Fruit fly (Drosophila melanogaster): Measurements from ENCODE around the gene CG1789.
A peak's percentile ranks its signal among the peaks of the same experiment; 100 is the strongest.

CG1789 gene

DNA sequence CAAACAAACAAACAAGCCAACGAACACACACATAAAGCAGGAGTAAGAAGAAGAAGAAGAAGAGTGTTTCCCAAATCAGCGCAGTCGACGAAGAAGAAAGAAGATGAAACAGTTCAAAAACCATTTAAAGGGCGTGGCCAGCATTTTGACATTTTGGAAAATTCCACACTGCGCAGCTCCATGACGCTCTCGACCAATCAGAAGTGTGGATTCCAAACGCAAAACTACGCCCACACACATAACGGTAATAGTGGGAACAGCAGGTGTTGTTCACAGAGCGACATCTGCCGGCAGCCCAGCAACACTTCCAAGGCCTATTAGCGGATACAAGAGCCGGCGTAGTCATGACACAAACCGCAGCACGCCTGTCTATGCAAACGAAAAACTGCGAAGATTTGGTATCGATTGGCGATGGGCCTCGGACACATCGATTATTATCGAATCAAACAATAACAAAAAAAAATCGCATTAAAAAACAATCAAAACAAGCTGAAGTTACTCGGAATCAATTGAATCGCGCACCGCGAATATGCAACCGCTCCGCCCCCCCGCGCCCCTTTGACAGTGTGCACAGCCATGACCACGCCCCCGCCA is 43.6 kb upstream of the CG1789 start, which contains the start of gene Rubicon (continued):
- peak; percentile 84 for TF ChIP-seq knrl (GFP tag; IDR thresholded peaks at IDR 0.05; ENCODE audit: partially characterized antibody)
- peak; percentile 7 for TF ChIP-seq Mad (GFP tag; optimal IDR thresholded peaks at IDR 0.05)
- TF ChIP-seq br (optimal IDR thresholded peaks at IDR 0.05) = no peak
- TF ChIP-seq CG11247 (GFP tag; IDR thresholded peaks at IDR 0.05) = 0 out of 2 replicates have a peak, but pooled peaks have one; percentile 18
- peak; percentile 96 for TF ChIP-seq Nf-YC (tag; optimal IDR thresholded peaks at IDR 0.05)
- TF ChIP-seq CG12769 (tag; optimal IDR thresholded peaks at IDR 0.05) = peak; percentile 55
- TF ChIP-seq kah (GFP tag; optimal IDR thresholded peaks at IDR 0.05) = no peak
- TF ChIP-seq Mes4 (GFP tag; optimal IDR thresholded peaks at IDR 0.05) = peak; percentile 5
- no peak; the same call in 1 of the 2 replicates for TF ChIP-seq ranshi (GFP tag; IDR thresholded peaks at IDR 0.05)
- peak; percentile 30 for TF ChIP-seq Dad (GFP tag; optimal IDR thresholded peaks at IDR 0.05)
- no peak for TF ChIP-seq CG31224 (GFP tag; IDR thresholded peaks at IDR 0.05)
- no peak for TF ChIP-seq rib (GFP tag; IDR thresholded peaks at IDR 0.05)
- peak; percentile 11 for TF ChIP-seq fd102C (GFP tag; optimal IDR thresholded peaks at IDR 0.05)
- peak; percentile 51 for TF ChIP-seq CG12391 (tag; optimal IDR thresholded peaks at IDR 0.05)
- TF ChIP-seq CG14710 (tag; optimal IDR thresholded peaks at IDR 0.05) = peak; percentile 75
- TF ChIP-seq usp (GFP tag; optimal IDR thresholded peaks at IDR 0.05) = no peak
- peak; percentile 53; the same call in 1 of the 2 replicates for TF ChIP-seq E2f2 (GFP tag; IDR thresholded peaks at IDR 0.05)
- TF ChIP-seq CG17359 (tag; optimal IDR thresholded peaks at IDR 0.05) = peak; percentile 38
- no peak for TF ChIP-seq ac (GFP tag; optimal IDR thresholded peaks at IDR 0.05)
- TF ChIP-seq Nf-YA (GFP tag; IDR thresholded peaks at IDR 0.05) = peak; percentile 66
- no peak for TF ChIP-seq CG1024 (GFP tag; IDR thresholded peaks at IDR 0.05)
- peak; percentile 8 for TF ChIP-seq CG15696 (tag; optimal IDR thresholded peaks at IDR 0.05)
- peak; percentile 83 for TF ChIP-seq nerfin-2 (GFP tag; IDR thresholded peaks at IDR 0.05; ENCODE audit: partially characterized antibody)
- TF ChIP-seq CG15011 (GFP tag; optimal IDR thresholded peaks at IDR 0.05) = no peak
- peak; percentile 87 for TF ChIP-seq CG1603 (tag; optimal IDR thresholded peaks at IDR 0.05)
- 0 out of 2 replicates have a peak, but pooled peaks have one; percentile 15 for TF ChIP-seq CG10959 (GFP tag; IDR thresholded peaks at IDR 0.05)
- TF ChIP-seq ara (GFP tag; IDR thresholded peaks at IDR 0.05) = no peak
- TF ChIP-seq CG12155 (GFP tag; optimal IDR thresholded peaks at IDR 0.05) = peak; percentile 50
- TF ChIP-seq Camta (GFP tag; optimal IDR thresholded peaks at IDR 0.05) = no peak
- TF ChIP-seq grn (GFP tag; optimal IDR thresholded peaks at IDR 0.05) = no peak
- peak; percentile 70; the same call in 2 of the 3 replicates for TF ChIP-seq sr (GFP tag; IDR thresholded peaks at IDR 0.05)
- TF ChIP-seq Bdp1 (GFP tag; optimal IDR thresholded peaks at IDR 0.05) = peak; percentile 38
- TF ChIP-seq slp2 (GFP tag; optimal IDR thresholded peaks at IDR 0.05) = no peak
- no peak for TF ChIP-seq GATAe (GFP tag; conservative IDR thresholded peaks at IDR 0.05)
- TF ChIP-seq chif (GFP tag; optimal IDR thresholded peaks at IDR 0.05) = peak in 1 of 2 experiments; percentile 29
- TF ChIP-seq CG9437 (GFP tag; optimal IDR thresholded peaks at IDR 0.05) = no peak
- no peak for TF ChIP-seq C15 (GFP tag; IDR thresholded peaks at IDR 0.05)
- TF ChIP-seq jumu (GFP tag; optimal IDR thresholded peaks at IDR 0.05) = no peak
- TF ChIP-seq CG12104 (GFP tag; optimal IDR thresholded peaks at IDR 0.05) = no peak
- peak; percentile 90 for TF ChIP-seq MESR4 (GFP tag; optimal IDR thresholded peaks at IDR 0.05)
- no peak for TF ChIP-seq CG2889 (GFP tag; IDR thresholded peaks at IDR 0.05)
- TF ChIP-seq CG12744 (GFP tag; optimal IDR thresholded peaks at IDR 0.05) = no peak
- peak; percentile 85 for TF ChIP-seq CG7963 (GFP tag; IDR thresholded peaks at IDR 0.05; ENCODE audit: partially characterized antibody)
- TF ChIP-seq CG30431 (GFP tag; optimal IDR thresholded peaks at IDR 0.05) = no peak
- TF ChIP-seq Fer1 (GFP tag; optimal IDR thresholded peaks at IDR 0.05) = no peak
- peak; percentile 35 for TF ChIP-seq pho (GFP tag; optimal IDR thresholded peaks at IDR 0.05)
- TF ChIP-seq CG3407 (GFP tag; optimal IDR thresholded peaks at IDR 0.05) = no peak
- peak; percentile 84 for TF ChIP-seq CG13894 (tag; optimal IDR thresholded peaks at IDR 0.05)
- no peak for TF ChIP-seq Hand (GFP tag; optimal IDR thresholded peaks at IDR 0.05)
- TF ChIP-seq pros (GFP tag; optimal IDR thresholded peaks at IDR 0.05) = no peak
- TF ChIP-seq H2.0 (GFP tag; IDR thresholded peaks at IDR 0.05) = 0 out of 2 replicates have a peak, but pooled peaks have one; percentile 20

Data from whole organism, embryonic.